Worm (Caenorhabditis elegans) whole organism, L1 larva: ENCODE measurements around the gene F09B12.3.

Source experiments
- C04F5.9 ChIP-seq: sonication (generic microtip); optimal IDR thresholded peaks from 2 replicates; lab custom pipeline; 2016; ENCODE audit warnings: missing genetic modification characterization, missing compliant biosample characterization
- C16A3.4 ChIP-seq: fragments of 150-350 bp; optimal IDR thresholded peaks from 2 replicates; lab custom pipeline; 2014; ENCODE audit warnings: missing biosample characterization, missing genetic modification characterization
- C34B4.2 ChIP-seq: sonication (generic microtip); optimal IDR thresholded peaks from 2 replicates; lab custom pipeline; 2017; ENCODE audit warnings: mild to moderate bottlenecking, missing genetic modification characterization, missing compliant biosample characterization
- F16B12.6 ChIP-seq: fragments of 150-350 bp; optimal IDR thresholded peaks from 2 replicates; lab custom pipeline; 2014; ENCODE audit warnings: missing biosample characterization, missing genetic modification characterization
- Y116A8C.19 ChIP-seq: sonication (generic microtip); optimal IDR thresholded peaks from 2 replicates; lab custom pipeline; 2016; ENCODE audit warnings: missing compliant biosample characterization, missing genetic modification characterization, borderline replicate concordance
- ceh-8 ChIP-seq: fragments of 200-800 bp; sonication (Bioruptor generic); optimal IDR thresholded peaks from 2 replicates; lab custom pipeline; 2018; ENCODE audit warnings: mild to moderate bottlenecking, missing genetic modification characterization, moderate library complexity, missing compliant biosample characterization
- ceh-88 ChIP-seq: fragments of 200-800 bp; sonication (Bioruptor generic); IDR thresholded peaks from 2 replicates; pipeline ENCODE4 v1.3.6; 2022; ENCODE audit warnings: missing genetic modification characterization, missing compliant biosample characterization
- ces-1 ChIP-seq: fragments of 150-350 bp; optimal IDR thresholded peaks from 2 replicates; lab custom pipeline; 2014; ENCODE audit warnings: missing biosample characterization, missing genetic modification reagents, missing genetic modification characterization
- dsc-1 ChIP-seq: sonication (generic microtip); optimal IDR thresholded peaks from 2 replicates; lab custom pipeline; 2016; ENCODE audit warnings: mild to moderate bottlenecking, missing genetic modification characterization, missing compliant biosample characterization
- efl-1 ChIP-seq, 4 experiments: fragments of 150-350 bp; optimal IDR thresholded peaks in 3 of 4; peaks in 1 of 4; 1 replicate in 1 of 4; 2 replicates in 3 of 4; lab custom pipeline; 2014; ENCODE audit warnings: missing biosample characterization in 2 of 4, missing genetic modification characterization in 2 of 4, missing genetic modification reagents in 2 of 4
- efl-3 ChIP-seq: fragments of 200-800 bp; sonication (Bioruptor generic); optimal IDR thresholded peaks from 2 replicates; lab custom pipeline; 2018; ENCODE audit warnings: mild to moderate bottlenecking, missing genetic modification characterization, missing compliant biosample characterization
- fkh-10 ChIP-seq: sonication (generic microtip); optimal IDR thresholded peaks from 2 replicates; lab custom pipeline; 2017; ENCODE audit warnings: missing biosample characterization, missing genetic modification reagents, missing genetic modification characterization
- grh-1 ChIP-seq: fragments of 200-800 bp; sonication (Bioruptor generic); IDR thresholded peaks from 2 replicates; pipeline ENCODE4 v1.3.6; 2022; ENCODE audit warnings: missing genetic modification reagents, missing genetic modification characterization, missing compliant biosample characterization
- hlh-17 ChIP-seq: fragments of 200-800 bp; sonication (Bioruptor generic); optimal IDR thresholded peaks from 2 replicates; lab custom pipeline; 2018; ENCODE audit warnings: missing genetic modification characterization, mild to moderate bottlenecking, missing compliant biosample characterization, moderate library complexity, borderline replicate concordance
- hpl-2 ChIP-seq: fragments of 150-350 bp; optimal IDR thresholded peaks from 2 replicates; lab custom pipeline; 2014; ENCODE audit warnings: missing biosample characterization, missing genetic modification reagents, missing genetic modification characterization
- isw-1 ChIP-seq: fragments of 200-800 bp; sonication (Bioruptor generic); IDR thresholded peaks from 2 replicates; pipeline ENCODE4 v1.3.6; 2022; ENCODE audit warnings: missing genetic modification characterization, missing compliant biosample characterization
- lin-14 ChIP-seq: fragments of 200-800 bp; sonication (Bioruptor generic); optimal IDR thresholded peaks from 2 replicates; lab custom pipeline; 2018; ENCODE audit warnings: mild to moderate bottlenecking, missing genetic modification characterization, moderate library complexity, missing compliant biosample characterization
- lir-3 ChIP-seq: sonication (generic microtip); optimal IDR thresholded peaks from 2 replicates; lab custom pipeline; 2016; ENCODE audit warnings: mild to moderate bottlenecking, missing genetic modification characterization, moderate library complexity, missing compliant biosample characterization; ENCODE audit not compliant: poor library complexity
- lsy-2 ChIP-seq, 2 experiments: fragments of 150-350 bp; optimal IDR thresholded peaks; 2 replicates each; lab custom pipeline; 2014; ENCODE audit warnings: missing biosample characterization in 2 of 2, missing genetic modification characterization in 2 of 2
- mef-2 ChIP-seq: fragments of 150-350 bp; optimal IDR thresholded peaks from 2 replicates; lab custom pipeline; 2014; ENCODE audit warnings: missing biosample characterization, missing genetic modification characterization
- nhr-11 ChIP-seq: fragments of 150-350 bp; optimal IDR thresholded peaks from 2 replicates; lab custom pipeline; 2014; ENCODE audit warnings: missing biosample characterization, missing genetic modification characterization
- nhr-19 ChIP-seq: fragments of 200-800 bp; sonication (Bioruptor generic); conservative IDR thresholded peaks from 2 replicates; pipeline ENCODE4 v1.3.6; 2022; ENCODE audit warnings: missing genetic modification characterization, missing compliant biosample characterization
- nhr-20 ChIP-seq: sonication (generic microtip); optimal IDR thresholded peaks from 2 replicates; lab custom pipeline; 2016; ENCODE audit warnings: mild to moderate bottlenecking, missing genetic modification characterization, missing compliant biosample characterization
- nhr-237 ChIP-seq: fragments of 150-350 bp; optimal IDR thresholded peaks from 2 replicates; lab custom pipeline; 2014; ENCODE audit warnings: missing biosample characterization, missing genetic modification characterization
- nhr-28 ChIP-seq: fragments of 150-350 bp; optimal IDR thresholded peaks from 2 replicates; lab custom pipeline; 2014; ENCODE audit warnings: missing biosample characterization, missing genetic modification characterization
- nhr-77 ChIP-seq: fragments of 150-350 bp; optimal IDR thresholded peaks from 2 replicates; lab custom pipeline; 2014; ENCODE audit warnings: missing biosample characterization, missing genetic modification characterization
- sup-37 ChIP-seq: fragments of 200-800 bp; sonication (Bioruptor generic); optimal IDR thresholded peaks from 2 replicates; lab custom pipeline; 2018; ENCODE audit warnings: mild to moderate bottlenecking, missing genetic modification characterization, missing compliant biosample characterization
- swsn-7 ChIP-seq: sonication (generic microtip); optimal IDR thresholded peaks from 2 replicates; lab custom pipeline; 2016; ENCODE audit warnings: missing genetic modification characterization, missing compliant biosample characterization
- tbx-2 ChIP-seq: sonication (generic microtip); optimal IDR thresholded peaks from 2 replicates; lab custom pipeline; 2016; ENCODE audit warnings: missing genetic modification characterization, missing compliant biosample characterization
- tlp-1 ChIP-seq: fragments of 150-350 bp; optimal IDR thresholded peaks from 2 replicates; lab custom pipeline; 2014; ENCODE audit warnings: missing biosample characterization, missing genetic modification characterization
- unc-30 ChIP-seq: sonication (generic microtip); optimal IDR thresholded peaks from 2 replicates; lab custom pipeline; 2017; ENCODE audit warnings: missing biosample characterization, missing genetic modification characterization
- unc-62 ChIP-seq: fragments of 150-350 bp; optimal IDR thresholded peaks from 2 replicates; lab custom pipeline; 2014; ENCODE audit warnings: missing biosample characterization, missing genetic modification reagents, missing genetic modification characterization
- xbp-1 ChIP-seq: sonication (generic microtip); optimal IDR thresholded peaks from 2 replicates; lab custom pipeline; 2016; ENCODE audit warnings: missing genetic modification characterization, missing compliant biosample characterization
- zag-1 ChIP-seq: fragments of 150-350 bp; optimal IDR thresholded peaks from 2 replicates; lab custom pipeline; 2014; ENCODE audit warnings: missing biosample characterization, missing genetic modification characterization
- ztf-4 ChIP-seq: fragments of 150-350 bp; optimal IDR thresholded peaks from 2 replicates; lab custom pipeline; 2014; ENCODE audit warnings: missing biosample characterization, missing genetic modification characterization

Gene F09B12.3

ce11 chrX:15128184-15128583 is 30.4 kb upstream of the F09B12.3 start:
- TF ChIP-seq ces-1 (peak; percentile 6), unc-30 (tag; lab: Kevin White, UChicago) (no peak), Y116A8C.19 (no peak), ceh-88 (no peak), lin-14 (GFP tag; lab: Kevin White, UChicago) (peak; percentile 64), fkh-10 (GFP tag; lab: Kevin White, UChicago) (peak; percentile 50), isw-1 (no peak)

DNA sequence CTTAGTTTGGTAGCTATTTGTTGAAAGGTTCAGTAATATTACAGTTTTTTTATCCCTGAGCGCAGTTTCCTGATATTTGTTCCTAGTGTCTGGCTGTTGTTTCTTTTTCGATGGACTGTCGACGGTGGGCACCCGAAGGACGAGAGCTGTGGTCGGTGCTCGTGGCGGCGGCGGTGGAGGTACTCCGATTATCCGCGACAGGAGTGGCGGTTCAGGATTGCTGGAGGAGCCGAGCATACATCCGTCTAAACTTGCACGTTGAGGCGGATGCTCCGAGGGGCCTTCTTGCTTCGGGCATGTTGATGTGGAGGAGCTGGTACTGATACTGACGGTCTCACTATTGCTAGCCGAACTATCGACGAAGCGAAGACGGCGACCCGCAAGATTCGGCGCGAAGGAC is 29.6 kb upstream of the F09B12.3 start:
- TF ChIP-seq C34B4.2 (tag; lab: Kevin White, UChicago) (no peak), lir-3 (tag; lab: Kevin White, UChicago) (no peak), ztf-4 (no peak), nhr-11 (no peak), mef-2 (no peak), xbp-1 (tag; lab: Kevin White, UChicago) (no peak), efl-3 (no peak)

- TF ChIP-seq tlp-1 (tag; lab: Kevin White, UChicago) (no peak), F16B12.6 (tag; lab: Kevin White, UChicago) (no peak), ceh-8 (peak; percentile 20), lin-14 (GFP tag; lab: Kevin White, UChicago) (peak; percentile 54)
These were observed 29.0 kb upstream of the F09B12.3 start for ce11 chrX:15126736-15127135.

ce11 chrX:15125138-15125537 is 27.4 kb upstream of the F09B12.3 start:
- TF ChIP-seq F16B12.6 (tag; lab: Kevin White, UChicago) = no peak
- TF ChIP-seq nhr-77 (tag; lab: Kevin White, UChicago) = no peak
- no peak for TF ChIP-seq ceh-8
- TF ChIP-seq sup-37 = no peak
- no peak for TF ChIP-seq dsc-1
- no peak for TF ChIP-seq unc-62
- no peak for TF ChIP-seq unc-30 (tag; lab: Kevin White, UChicago)
- no peak for TF ChIP-seq lin-14 (GFP tag; lab: Kevin White, UChicago)
- TF ChIP-seq nhr-28 (tag; lab: Kevin White, UChicago) = no peak
- TF ChIP-seq zag-1 (tag; lab: Kevin White, UChicago) = no peak
- TF ChIP-seq nhr-19 (GFP tag; lab: Robert Waterston, UW) = no peak
- TF ChIP-seq nhr-20 (tag; lab: Kevin White, UChicago) = no peak
- TF ChIP-seq lsy-2 (tag; optimal IDR thresholded peaks at IDR 0.05; lab: Kevin White, UChicago) = no peak
- TF ChIP-seq nhr-237 (tag; lab: Kevin White, UChicago) = no peak
- TF ChIP-seq hlh-17 (GFP tag; lab: Kevin White, UChicago) = no peak
- no peak for TF ChIP-seq tbx-2 (tag; lab: Kevin White, UChicago)
- no peak for TF ChIP-seq grh-1 (GFP tag; lab: Robert Waterston, UW)
- TF ChIP-seq, all 84 proteins: peak for 0

- TF ChIP-seq tlp-1 (tag; lab: Kevin White, UChicago) (no peak), C16A3.4 (no peak), C34B4.2 (tag; lab: Kevin White, UChicago) (no peak), efl-1 (optimal IDR thresholded peaks at IDR 0.05; lab: Kevin White, UChicago) (no peak), efl-1 (GFP tag; optimal IDR thresholded peaks at IDR 0.05 in 1 of 2; lab: Kevin White, UChicago) (no peak), mef-2 (no peak), swsn-7 (tag; lab: Kevin White, UChicago) (no peak), C04F5.9 (tag; lab: Kevin White, UChicago) (no peak), grh-1 (GFP tag; lab: Robert Waterston, UW) (no peak)
These were observed 22.8 kb upstream of the F09B12.3 start for ce11 chrX:15120545-15120944.

DNA sequence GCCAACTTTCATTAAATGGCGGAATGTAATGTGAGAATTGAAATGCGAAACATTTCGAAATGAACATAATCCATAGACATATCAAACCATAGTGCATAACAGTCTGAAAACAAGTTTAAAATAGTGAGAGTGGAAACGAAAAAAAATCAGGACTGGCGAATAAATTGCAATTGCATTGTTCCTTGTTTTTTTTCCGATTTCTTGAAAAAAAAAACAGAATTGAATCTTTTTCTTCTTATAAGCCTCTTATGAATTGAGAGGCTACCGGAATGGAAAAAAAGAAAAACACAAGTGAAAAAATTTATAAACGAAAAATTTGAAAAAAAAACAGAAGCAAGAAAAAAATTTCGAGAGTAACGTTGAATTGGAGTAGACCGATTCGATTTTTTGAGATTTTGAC is 18.8 kb upstream of the F09B12.3 start, which contains the start of gene R07D5.2:
Gene R07D5.2 (minus strand): TSS at position 101 of the 400 bp plus-strand sequence.
- no peak for TF ChIP-seq F16B12.6 (tag; lab: Kevin White, UChicago)
- TF ChIP-seq hpl-2 (GFP tag; lab: Kevin White, UChicago) = no peak
- TF ChIP-seq grh-1 (GFP tag; lab: Robert Waterston, UW) = no peak
- TF ChIP-seq ceh-8 = no peak
